Fruit fly (Drosophila melanogaster): ENCODE results near the gene r-l.

- TF ChIP-seq CG13204 (GFP tag; optimal IDR thresholded peaks at IDR 0.05) (no peak), rn (GFP tag; IDR thresholded peaks at IDR 0.05) (no peak), D1 (tag; optimal IDR thresholded peaks at IDR 0.05) (no peak), Pif1B (GFP tag; optimal IDR thresholded peaks at IDR 0.05) (no peak), CG12605 (GFP tag; IDR thresholded peaks at IDR 0.05) (no peak), CG9948 (tag; optimal IDR thresholded peaks at IDR 0.05) (no peak), EcR (GFP tag; optimal IDR thresholded peaks at IDR 0.05) (no peak), CG10348 (GFP tag; IDR thresholded peaks at IDR 0.05) (no peak)
These were observed 1.8 kb downstream of the r-l start for dm6 chr3R:21071312-21071711.
